Fruit fly (Drosophila melanogaster) whole organism, embryonic: ENCODE measurements around the gene CG6149.
A peak's percentile ranks its signal among the peaks of the same experiment; 100 is the strongest.

Experiments used
- Atf3 ChIP-seq: fragments of 200-800 bp; sonication (Bioruptor generic); optimal IDR thresholded peaks from 3 replicates; lab custom pipeline; 2016; ENCODE audit warnings: missing biosample characterization, missing genetic modification characterization
- CG10366 ChIP-seq: fragments of 200-800 bp; sonication (Bioruptor generic); IDR thresholded peaks from 2 replicates; pipeline ENCODE4 v1.3.6; 2022; ENCODE audit warnings: missing biosample characterization, missing genetic modification characterization
- CG10654 ChIP-seq: fragments of 200-800 bp; sonication (Bioruptor generic); optimal IDR thresholded peaks from 2 replicates; lab custom pipeline; 2016; ENCODE audit warnings: missing biosample characterization, missing genetic modification characterization
- CG10979 ChIP-seq: fragments of 200-800 bp; sonication (Bioruptor generic); optimal IDR thresholded peaks from 2 replicates; lab custom pipeline; 2018; ENCODE audit warnings: missing biosample characterization, mild to moderate bottlenecking, missing genetic modification characterization, moderate library complexity
- CG12155 ChIP-seq: fragments of 200-800 bp; sonication (Bioruptor generic); optimal IDR thresholded peaks from 3 replicates; lab custom pipeline; 2016; ENCODE audit warnings: missing biosample characterization, missing genetic modification characterization
- CG1233 ChIP-seq: fragments of 200-800 bp; sonication (Bioruptor generic); optimal IDR thresholded peaks from 4 replicates; lab custom pipeline; 2018; ENCODE audit warnings: missing biosample characterization, mild to moderate bottlenecking, missing genetic modification characterization
- CG12391 ChIP-seq: fragments of 200-800 bp; sonication (Bioruptor generic); optimal IDR thresholded peaks from 3 replicates; lab custom pipeline; 2018; ENCODE audit warnings: missing biosample characterization, mild to moderate bottlenecking, missing genetic modification characterization, moderate library complexity
- CG12744 ChIP-seq: fragments of 200-800 bp; sonication (Bioruptor generic); optimal IDR thresholded peaks from 2 replicates; lab custom pipeline; 2016; ENCODE audit warnings: missing biosample characterization, missing genetic modification characterization
- CG13624 ChIP-seq: fragments of 200-800 bp; sonication (Bioruptor generic); optimal IDR thresholded peaks from 2 replicates; lab custom pipeline; 2016; ENCODE audit warnings: missing biosample characterization, missing genetic modification characterization
- CG14710 ChIP-seq: fragments of 200-800 bp; sonication (Bioruptor generic); optimal IDR thresholded peaks from 3 replicates; lab custom pipeline; 2019; ENCODE audit warnings: missing biosample characterization, mild to moderate bottlenecking, missing genetic modification characterization, moderate library complexity
- CG15601 ChIP-seq: fragments of 200-800 bp; sonication (Bioruptor generic); optimal IDR thresholded peaks from 3 replicates; lab custom pipeline; 2019; ENCODE audit warnings: missing biosample characterization, mild to moderate bottlenecking, missing genetic modification characterization, moderate library complexity
- CG16779 ChIP-seq: fragments of 200-800 bp; sonication (Bioruptor generic); IDR thresholded peaks from 2 replicates; pipeline ENCODE4 v1.3.6; 2022; ENCODE audit warnings: missing biosample characterization, missing genetic modification characterization
- CG16863 ChIP-seq: fragments of 200-800 bp; sonication (Bioruptor generic); optimal IDR thresholded peaks from 3 replicates; lab custom pipeline; 2016; ENCODE audit warnings: missing biosample characterization, missing genetic modification characterization
- CG17359 ChIP-seq: fragments of 200-800 bp; sonication (Bioruptor generic); optimal IDR thresholded peaks from 3 replicates; lab custom pipeline; 2018; ENCODE audit warnings: missing biosample characterization, mild to moderate bottlenecking, missing genetic modification characterization, moderate library complexity
- CG1832 ChIP-seq: fragments of 200-800 bp; sonication (Bioruptor generic); optimal IDR thresholded peaks from 2 replicates; lab custom pipeline; 2017; ENCODE audit warnings: missing biosample characterization, mild to moderate bottlenecking, missing genetic modification characterization, inconsistent platforms
- CG18619 ChIP-seq: fragments of 200-800 bp; sonication (Bioruptor generic); optimal IDR thresholded peaks from 3 replicates; lab custom pipeline; 2017; ENCODE audit warnings: missing biosample characterization, mild to moderate bottlenecking, missing genetic modification characterization
- CG18764 ChIP-seq: fragments of 200-800 bp; sonication (Bioruptor generic); optimal IDR thresholded peaks from 3 replicates; lab custom pipeline; 2016; ENCODE audit warnings: missing biosample characterization, missing genetic modification characterization
- CG2199 ChIP-seq: fragments of 200-800 bp; sonication (Bioruptor generic); IDR thresholded peaks from 3 replicates; pipeline ENCODE4 v1.3.6; 2022; ENCODE audit warnings: missing biosample characterization, missing genetic modification characterization
- CG31224 ChIP-seq: fragments of 200-800 bp; sonication (Bioruptor generic); IDR thresholded peaks from 2 replicates; pipeline ENCODE4 v1.3.6; 2022; ENCODE audit warnings: missing biosample characterization, missing genetic modification characterization
- CG3726 ChIP-seq: fragments of 200-800 bp; sonication (Bioruptor generic); IDR thresholded peaks from 3 replicates; pipeline ENCODE4, ENCODE4 v1.3.6; 2022; ENCODE audit warnings: missing biosample characterization, missing genetic modification characterization
- CG43689 ChIP-seq: fragments of 200-800 bp; sonication (Bioruptor generic); IDR thresholded peaks from 2 replicates; pipeline ENCODE4 v1.3.6; 2022; ENCODE audit warnings: missing biosample characterization, missing genetic modification characterization
- CG4404 ChIP-seq: fragments of 200-800 bp; sonication (Bioruptor generic); IDR thresholded peaks from 2 replicates; pipeline ENCODE4 v1.3.6; 2022; ENCODE audit warnings: missing biosample characterization, missing genetic modification characterization
- CG6272 ChIP-seq: fragments of 200-800 bp; sonication (Bioruptor generic); IDR thresholded peaks from 2 replicates; pipeline ENCODE4 v1.3.6; 2022; ENCODE audit warnings: missing biosample characterization, missing genetic modification characterization
- CG8089 ChIP-seq: fragments of 200-800 bp; sonication (Bioruptor generic); optimal IDR thresholded peaks from 3 replicates; lab custom pipeline; 2016; ENCODE audit warnings: missing biosample characterization, missing genetic modification characterization
- CG8359 ChIP-seq: fragments of 200-800 bp; sonication (Bioruptor generic); optimal IDR thresholded peaks from 2 replicates; lab custom pipeline; 2017; ENCODE audit warnings: missing biosample characterization, mild to moderate bottlenecking, missing genetic modification characterization, borderline replicate concordance
- CG8388 ChIP-seq: fragments of 200-800 bp; sonication (Bioruptor generic); optimal IDR thresholded peaks from 2 replicates; lab custom pipeline; 2019; ENCODE audit warnings: missing biosample characterization, mild to moderate bottlenecking, missing genetic modification characterization, moderate library complexity
- Dp ChIP-seq: fragments of 200-800 bp; sonication (Bioruptor generic); optimal IDR thresholded peaks from 2 replicates; lab custom pipeline; 2018; ENCODE audit warnings: missing biosample characterization, mild to moderate bottlenecking, missing genetic modification characterization, moderate library complexity
- Fer1 ChIP-seq: fragments of 200-800 bp; sonication (Bioruptor generic); optimal IDR thresholded peaks from 2 replicates; lab custom pipeline; 2017; ENCODE audit warnings: missing biosample characterization, mild to moderate bottlenecking, missing genetic modification characterization
- Hmr ChIP-seq: fragments of 200-800 bp; sonication (Bioruptor generic); optimal IDR thresholded peaks from 3 replicates; lab custom pipeline; 2017; ENCODE audit warnings: mild to moderate bottlenecking, missing biosample characterization, missing genetic modification reagents, missing genetic modification characterization
- Nf-YC ChIP-seq: fragments of 200-800 bp; optimal IDR thresholded peaks from 3 replicates; lab custom pipeline; 2019; ENCODE audit warnings: missing biosample characterization, mild to moderate bottlenecking, missing genetic modification characterization, moderate library complexity
- Rx ChIP-seq: fragments of 200-800 bp; sonication (Bioruptor generic); IDR thresholded peaks from 2 replicates; pipeline ENCODE4 v1.3.6; 2022; ENCODE audit warnings: missing biosample characterization, missing genetic modification characterization
- Usf ChIP-seq: fragments of 200-800 bp; sonication (Bioruptor generic); optimal IDR thresholded peaks from 2 replicates; lab custom pipeline; 2017; ENCODE audit warnings: missing genotype, missing biosample characterization, missing genetic modification characterization
- abd-A ChIP-seq: fragments of 200-800 bp; sonication (Bioruptor generic); optimal IDR thresholded peaks from 3 replicates; lab custom pipeline; 2019; ENCODE audit warnings: missing biosample characterization, mild to moderate bottlenecking, missing genetic modification characterization, moderate library complexity
- ase ChIP-seq: fragments of 200-800 bp; sonication (Bioruptor generic); IDR thresholded peaks from 3 replicates; pipeline ENCODE4 v1.3.6; 2022; ENCODE audit warnings: missing biosample characterization, missing genetic modification characterization
- ash1 ChIP-seq: fragments of 200-800 bp; sonication (Bioruptor generic); optimal IDR thresholded peaks from 2 replicates; lab custom pipeline; 2018; ENCODE audit warnings: missing biosample characterization, mild to moderate bottlenecking, missing genetic modification characterization
- bowl ChIP-seq: fragments of 200-800 bp; sonication (Bioruptor generic); IDR thresholded peaks from 2 replicates; pipeline ENCODE4 v1.3.6; 2022; ENCODE audit warnings: missing biosample characterization, missing genetic modification characterization
- dati ChIP-seq: fragments of 200-800 bp; sonication (Bioruptor generic); IDR thresholded peaks from 2 replicates; pipeline ENCODE4 v1.3.6; 2022; ENCODE audit warnings: missing biosample characterization, missing genetic modification characterization
- dimm ChIP-seq: fragments of 200-800 bp; sonication (Bioruptor generic); IDR thresholded peaks from 2 replicates; pipeline ENCODE4 v1.3.6; 2022; ENCODE audit warnings: missing biosample characterization, missing genetic modification characterization
- en ChIP-seq: fragments of 200-800 bp; sonication (Bioruptor generic); optimal IDR thresholded peaks from 2 replicates; lab custom pipeline; 2016; ENCODE audit warnings: missing biosample characterization, missing genetic modification characterization
- grn ChIP-seq: fragments of 200-800 bp; sonication (Bioruptor generic); optimal IDR thresholded peaks from 3 replicates; lab custom pipeline; 2017; ENCODE audit warnings: missing biosample characterization, missing genetic modification characterization
- gro ChIP-seq: fragments of 200-800 bp; sonication (Bioruptor generic); optimal IDR thresholded peaks from 2 replicates; lab custom pipeline; 2016; ENCODE audit warnings: missing biosample characterization, missing genetic modification characterization
- gsb ChIP-seq: fragments of 200-800 bp; sonication (Bioruptor generic); IDR thresholded peaks from 2 replicates; pipeline ENCODE4 v1.3.6; 2022; ENCODE audit warnings: missing biosample characterization, missing genetic modification characterization
- mam ChIP-seq: fragments of 200-800 bp; sonication (Bioruptor generic); optimal IDR thresholded peaks from 3 replicates; lab custom pipeline; 2016; ENCODE audit warnings: missing biosample characterization, missing genetic modification characterization
- nmo ChIP-seq: fragments of 200-800 bp; sonication (Bioruptor generic); optimal IDR thresholded peaks from 2 replicates; lab custom pipeline; 2018; ENCODE audit warnings: missing biosample characterization, mild to moderate bottlenecking, missing genetic modification characterization, moderate library complexity
- pho ChIP-seq: fragments of 200-800 bp; sonication (Bioruptor generic); optimal IDR thresholded peaks from 2 replicates; lab custom pipeline; 2016; ENCODE audit warnings: missing biosample characterization, missing genetic modification characterization
- rib ChIP-seq: fragments of 200-800 bp; sonication (Bioruptor generic); IDR thresholded peaks from 2 replicates; pipeline ENCODE4 v1.3.6; 2022; ENCODE audit warnings: missing biosample characterization, missing genetic modification characterization
- sim ChIP-seq: fragments of 200-800 bp; sonication (Bioruptor generic); IDR thresholded peaks from 2 replicates; pipeline ENCODE4 v1.3.6; 2022; ENCODE audit warnings: missing biosample characterization, missing genetic modification characterization
- toy ChIP-seq: fragments of 200-800 bp; sonication (Bioruptor generic); IDR thresholded peaks from 2 replicates; pipeline ENCODE4 v1.3.6; 2022; ENCODE audit warnings: missing biosample characterization, missing genetic modification characterization
- tx ChIP-seq: fragments of 200-800 bp; sonication (Bioruptor generic); optimal IDR thresholded peaks from 2 replicates; lab custom pipeline; 2016; ENCODE audit warnings: missing biosample characterization, missing genetic modification characterization
- vnd ChIP-seq: fragments of 200-800 bp; sonication (Bioruptor generic); IDR thresholded peaks from 3 replicates; pipeline ENCODE4 v1.3.6; 2022; ENCODE audit warnings: missing biosample characterization, missing genetic modification characterization; ENCODE audit not compliant: partially characterized antibody
- wdn ChIP-seq: fragments of 200-800 bp; sonication (Bioruptor generic); IDR thresholded peaks from 2 replicates; pipeline ENCODE4 v1.3.6; 2022; ENCODE audit warnings: missing biosample characterization, missing genetic modification characterization
- yki ChIP-seq: fragments of >200 bp; optimal IDR thresholded peaks from 3 replicates; lab custom pipeline; 2018
- zen2 ChIP-seq: fragments of 200-800 bp; sonication (Bioruptor generic); IDR thresholded peaks from 3 replicates; pipeline ENCODE4 v1.3.6; 2022; ENCODE audit warnings: missing biosample characterization, missing genetic modification characterization; ENCODE audit not compliant: partially characterized antibody

CG6149 gene

dm6 chr3L:11414453-11414852, 20.8 kb downstream of the CG6149 start (continued):
- TF ChIP-seq CG12744 (GFP tag; lab: Kevin White, UChicago) (peak; percentile 1), pho (no peak), CG1233 (no peak), CG6272 (no peak), Usf (GFP tag; lab: Kevin White, UChicago) (no peak), Nf-YC (tag; lab: Kevin White, UChicago) (no peak), CG16863 (no peak), rib (no peak), CG14710 (tag; lab: Kevin White, UChicago) (peak; percentile 5), CG15601 (tag; lab: Kevin White, UChicago) (peak; percentile 28), nmo (GFP tag; lab: Kevin White, UChicago) (peak; percentile 47), Dp (GFP tag; lab: Kevin White, UChicago) (no peak), CG43689 (0 out of 2 replicates have a peak, but pooled peaks have one; percentile 6), CG10979 (peak; percentile 28), CG13624 (GFP tag; lab: Kevin White, UChicago) (no peak), vnd (GFP tag; lab: Robert Waterston, UW) (no peak), sim (no peak), Rx (GFP tag; lab: Robert Waterston, UW) (0 out of 2 replicates have a peak, but pooled peaks have one; percentile 19), CG3726 (GFP tag; lab: Robert Waterston, UW) (no peak), grn (GFP tag; lab: Kevin White, UChicago) (no peak), en (GFP tag; lab: Kevin White, UChicago) (no peak), Atf3 (GFP tag; lab: Kevin White, UChicago) (no peak), CG2199 (GFP tag; lab: Robert Waterston, UW) (no peak), Fer1 (GFP tag; lab: Kevin White, UChicago) (no peak), gsb (GFP tag; lab: Robert Waterston, UW) (no peak), CG4404 (peak; percentile 29; the same call in 1 of the 2 replicates), CG10654 (GFP tag; lab: Kevin White, UChicago) (no peak), bowl (GFP tag; lab: Robert Waterston, UW) (no peak), CG12391 (tag; lab: Kevin White, UChicago) (peak; percentile 24), wdn (GFP tag; lab: Robert Waterston, UW) (no peak), tx (GFP tag; lab: Kevin White, UChicago) (no peak), CG31224 (no peak), CG8388 (GFP tag; lab: Kevin White, UChicago) (peak; percentile 38), ase (GFP tag; lab: Robert Waterston, UW) (no peak), gro (GFP tag; lab: Kevin White, UChicago) (no peak), CG17359 (tag; lab: Kevin White, UChicago) (no peak), dimm (GFP tag; lab: Robert Waterston, UW) (no peak), zen2 (GFP tag; lab: Robert Waterston, UW) (no peak), mam (GFP tag; lab: Kevin White, UChicago) (no peak), toy (GFP tag; lab: Robert Waterston, UW) (no peak), abd-A (tag; lab: Kevin White, UChicago) (no peak), dati (GFP tag; lab: Robert Waterston, UW) (no peak), CG18619 (GFP tag; lab: Kevin White, UChicago) (no peak), CG1832 (GFP tag; lab: Kevin White, UChicago) (no peak), CG8359 (GFP tag; lab: Kevin White, UChicago) (no peak), yki (no peak), ash1 (GFP tag; lab: Kevin White, UChicago) (no peak), CG8089 (GFP tag; lab: Kevin White, UChicago) (no peak), CG18764 (GFP tag; lab: Kevin White, UChicago) (no peak), CG10366 (GFP tag; lab: Robert Waterston, UW) (no peak), CG16779 (GFP tag; lab: Robert Waterston, UW) (no peak), CG12155 (GFP tag; lab: Kevin White, UChicago) (no peak), Hmr (GFP tag; lab: Kevin White, UChicago) (no peak)
